Fruit fly (Drosophila melanogaster) whole organism: Measurements from ENCODE around the gene CG7213.
"Not testable (repeated sequence)": the region's sequence is repeated elsewhere in the genome, so short reads cannot be mapped to it uniquely, and the experiment has no call there.

ENCODE experiments used
- CG8478 ChIP-seq: fragments of >200 bp; optimal IDR thresholded peaks from 2 replicates; lab custom pipeline; 2018; ENCODE audit warnings: inconsistent platforms
- Dll ChIP-seq: fragments of >200 bp; optimal IDR thresholded peaks from 2 replicates; lab custom pipeline; 2017
- EcR ChIP-seq, 2 experiments: fragments of >200 bp; optimal IDR thresholded peaks; 2 replicates each; lab custom pipeline; 2017; ENCODE audit warnings: missing biosample characterization in 2 of 2, missing genetic modification characterization in 2 of 2, missing genetic modification reagents in 2 of 2
- pan ChIP-seq: fragments of >200 bp; optimal IDR thresholded peaks from 2 replicates; lab custom pipeline; 2017
- psq ChIP-seq: fragments of >200 bp; optimal IDR thresholded peaks from 2 replicates; lab custom pipeline; 2017
- usp ChIP-seq: fragments of >200 bp; optimal IDR thresholded peaks from 2 replicates; lab custom pipeline; 2017; ENCODE audit warnings: missing biosample characterization, missing genetic modification characterization, mixed read lengths

The CG7213 gene

dm6 chr3L:8240501-8240900, at the start of gene CG7213:
Gene CG7213, minus strand, starts transcription at chr3L:8240601.
- TF ChIP-seq pan (no peak), usp (GFP tag; lab: Kevin White, UChicago) (no peak), EcR (GFP tag; optimal IDR thresholded peaks at IDR 0.05; lab: Kevin White, UChicago) (no peak), Dll (lab: Kevin White, UChicago) (no peak), CG8478 (no peak), psq (lab: Kevin White, UChicago) (no peak)

- TF ChIP-seq EcR (GFP tag; optimal IDR thresholded peaks at IDR 0.05; lab: Kevin White, UChicago), result no peak
- no peak for TF ChIP-seq Dll (lab: Kevin White, UChicago)
- TF ChIP-seq usp (GFP tag; lab: Kevin White, UChicago), result no peak
- no peak for TF ChIP-seq pan
- no peak for TF ChIP-seq psq (lab: Kevin White, UChicago)
- TF ChIP-seq CG8478, result no peak
Observed at dm6 chr3L:8289336-8290258, 49.2 kb upstream of the CG7213 start, which contains the start of gene cert. Gene cert, minus strand, starts transcription at chr3L:8289870.

dm6 chr3L:8288396-8288795, 48.0 kb upstream of the CG7213 start:
- TF ChIP-seq pan (no peak), EcR (GFP tag; optimal IDR thresholded peaks at IDR 0.05; lab: Kevin White, UChicago) (no peak), psq (lab: Kevin White, UChicago) (no peak), usp (GFP tag; lab: Kevin White, UChicago) (no peak), CG8478 (no peak), Dll (lab: Kevin White, UChicago) (no peak)

dm6 chr3L:8286397-8286796, 46.0 kb upstream of the CG7213 start:
- no peak for TF ChIP-seq pan
- no peak for TF ChIP-seq Dll (lab: Kevin White, UChicago)
- TF ChIP-seq EcR (GFP tag; optimal IDR thresholded peaks at IDR 0.05; lab: Kevin White, UChicago), result no peak
- no peak for TF ChIP-seq psq (lab: Kevin White, UChicago)
- TF ChIP-seq CG8478, result no peak
- no peak for TF ChIP-seq usp (GFP tag; lab: Kevin White, UChicago)

- no peak for TF ChIP-seq CG8478
- no peak for TF ChIP-seq psq (lab: Kevin White, UChicago)
- no peak for TF ChIP-seq pan
- TF ChIP-seq usp (GFP tag; lab: Kevin White, UChicago), result no peak
- TF ChIP-seq Dll (lab: Kevin White, UChicago), result no peak
Observed at dm6 chr3L:8285773-8286172, 45.4 kb upstream of the CG7213 start.

- no peak for TF ChIP-seq Dll (lab: Kevin White, UChicago)
- TF ChIP-seq EcR (GFP tag; optimal IDR thresholded peaks at IDR 0.05; lab: Kevin White, UChicago), result no peak
- TF ChIP-seq psq (lab: Kevin White, UChicago), result no peak
- TF ChIP-seq pan, result no peak
- no peak for TF ChIP-seq usp (GFP tag; lab: Kevin White, UChicago)
- TF ChIP-seq CG8478, result no peak
Observed at dm6 chr3L:8285291-8285690, 44.9 kb upstream of the CG7213 start.

dm6 chr3L:8284651-8285050, 44.2 kb upstream of the CG7213 start:
- no peak for TF ChIP-seq psq (lab: Kevin White, UChicago)
- no peak for TF ChIP-seq pan
- no peak for TF ChIP-seq EcR (GFP tag; optimal IDR thresholded peaks at IDR 0.05; lab: Kevin White, UChicago)
- no peak for TF ChIP-seq Dll (lab: Kevin White, UChicago)
- TF ChIP-seq usp (GFP tag; lab: Kevin White, UChicago), result no peak
- no peak for TF ChIP-seq CG8478

dm6 chr3L:8240932-8241331, 531 bp upstream of the CG7213 start:
- TF ChIP-seq usp (GFP tag; lab: Kevin White, UChicago), result no peak
- TF ChIP-seq pan, result no peak
- no peak for TF ChIP-seq psq (lab: Kevin White, UChicago)
- TF ChIP-seq CG8478, result no peak
- TF ChIP-seq Dll (lab: Kevin White, UChicago), result no peak
- no peak for TF ChIP-seq EcR (GFP tag; optimal IDR thresholded peaks at IDR 0.05; lab: Kevin White, UChicago)

dm6 chr3L:8238347-8238746, 2.1 kb downstream of the CG7213 start, which contains the start of gene Dscam4:
Gene Dscam4, plus strand, starts transcription at chr3L:8238647.
- not testable (repeated sequence) for TF ChIP-seq psq (lab: Kevin White, UChicago); CG8478; usp (GFP tag; lab: Kevin White, UChicago)

- TF ChIP-seq usp (GFP tag; lab: Kevin White, UChicago), result no peak
- no peak for TF ChIP-seq Dll (lab: Kevin White, UChicago)
- no peak for TF ChIP-seq psq (lab: Kevin White, UChicago)
- TF ChIP-seq EcR (GFP tag; optimal IDR thresholded peaks at IDR 0.05; lab: Kevin White, UChicago), result no peak
- TF ChIP-seq pan, result no peak
- TF ChIP-seq CG8478, result no peak
Observed at dm6 chr3L:8228924-8229323, 11.5 kb downstream of the CG7213 start, which contains the start of gene eIF4E3. Gene eIF4E3, plus strand, starts transcription at chr3L:8229224.

- TF ChIP-seq CG8478, result no peak
- TF ChIP-seq EcR (GFP tag; optimal IDR thresholded peaks at IDR 0.05; lab: Kevin White, UChicago), result no peak
- TF ChIP-seq pan, result no peak
- TF ChIP-seq psq (lab: Kevin White, UChicago), result no peak
- TF ChIP-seq Dll (lab: Kevin White, UChicago), result no peak
- no peak for TF ChIP-seq usp (GFP tag; lab: Kevin White, UChicago)
Observed at dm6 chr3L:8221835-8222234, 18.6 kb downstream of the CG7213 start, which contains the start of gene CG13678. Gene CG13678, plus strand, starts transcription at chr3L:8222141.

dm6 chr3L:8219687-8220086, 20.7 kb downstream of the CG7213 start:
- TF ChIP-seq EcR (GFP tag; optimal IDR thresholded peaks at IDR 0.05; lab: Kevin White, UChicago), result no peak
- no peak for TF ChIP-seq Dll (lab: Kevin White, UChicago)
- no peak for TF ChIP-seq pan
- no peak for TF ChIP-seq CG8478
